Worm (Caenorhabditis elegans): ENCODE data around the gene fbxb-3.

Gene fbxb-3

DNA sequence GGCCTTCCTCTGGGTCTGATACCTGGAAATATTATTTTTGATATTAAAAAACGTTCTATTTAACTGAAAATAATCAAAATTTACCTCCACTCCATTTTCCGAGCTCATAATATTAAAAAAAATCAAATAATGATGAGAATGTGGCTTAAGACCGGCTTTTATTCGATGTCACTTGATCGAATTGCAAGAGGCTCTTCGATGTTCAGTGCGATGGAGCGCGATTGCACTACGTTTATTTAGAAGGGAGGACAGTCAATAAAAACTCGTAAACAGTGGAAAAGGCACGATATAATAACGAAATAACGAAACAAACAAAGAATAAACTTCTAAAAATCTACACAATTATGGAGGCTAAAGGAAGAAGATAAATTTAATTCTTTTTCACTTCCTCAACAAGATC, 16.0 kb downstream of the fbxb-3 start, which contains the start of gene tag-30 (continued):
- 0 out of 2 replicates have a peak, but pooled peaks have one; percentile 45 for TF ChIP-seq Y53G8AR.9 (GFP tag; conservative IDR thresholded peaks at IDR 0.05)
- TF ChIP-seq ZK185.1 (tag; optimal IDR thresholded peaks at IDR 0.05; ENCODE audit: poor library complexity, severe bottlenecking): no peak
- no peak for TF ChIP-seq F52B5.7 (tag; optimal IDR thresholded peaks at IDR 0.05)
- TF ChIP-seq zfh-2 (GFP tag; conservative IDR thresholded peaks at IDR 0.05): no peak
- TF ChIP-seq pbrm-1 (GFP tag; IDR thresholded peaks at IDR 0.05): 0 out of 2 replicates have a peak, but pooled peaks have one; percentile 6
- TF ChIP-seq attf-3 (GFP tag; conservative IDR thresholded peaks at IDR 0.05): no peak
- TF ChIP-seq Y79H2A.3 (GFP tag; conservative IDR thresholded peaks at IDR 0.05): no peak
- no peak for TF ChIP-seq rec-8 (tag; optimal IDR thresholded peaks at IDR 0.05)
- no peak for TF ChIP-seq madf-8 (GFP tag; conservative IDR thresholded peaks at IDR 0.05)
- no peak for TF ChIP-seq B0019.2 (GFP tag; conservative IDR thresholded peaks at IDR 0.05)
- TF ChIP-seq lin-54 (GFP tag; optimal IDR thresholded peaks at IDR 0.05): no peak
- no peak for TF ChIP-seq somi-1 (GFP tag; optimal IDR thresholded peaks at IDR 0.05)
- peak; percentile 58 for TF ChIP-seq attf-5 (GFP tag; optimal IDR thresholded peaks at IDR 0.05)
- peak; percentile 16 for TF ChIP-seq tbp1 (GFP tag; optimal IDR thresholded peaks at IDR 0.05)
- TF ChIP-seq nhr-179 (tag; optimal IDR thresholded peaks at IDR 0.05): no peak
- no peak for TF ChIP-seq mel-28 (tag; optimal IDR thresholded peaks at IDR 0.05; ENCODE audit: borderline replicate concordance)
- TF ChIP-seq ceh-58 (GFP tag; IDR thresholded peaks at IDR 0.05): no peak
- no peak for TF ChIP-seq bed-1 (GFP tag; IDR thresholded peaks at IDR 0.05)
- no peak for TF ChIP-seq atf-7 (tag; optimal IDR thresholded peaks at IDR 0.05)
- no peak for TF ChIP-seq snpc-1.1 (tag; optimal IDR thresholded peaks at IDR 0.05; ENCODE audit: insufficient read depth)
- TF ChIP-seq sdz-38 (tag; optimal IDR thresholded peaks at IDR 0.05): no peak
- TF ChIP-seq F37B4.10 (GFP tag; IDR thresholded peaks at IDR 0.05): no peak
- no peak for TF ChIP-seq xnd-1 (tag; optimal IDR thresholded peaks at IDR 0.05)
- no peak for TF ChIP-seq madf-3 (GFP tag; IDR thresholded peaks at IDR 0.05)
- TF ChIP-seq dpff-1 (tag; optimal IDR thresholded peaks at IDR 0.05): no peak
- no peak for TF ChIP-seq B0261.1 (tag; optimal IDR thresholded peaks at IDR 0.05)
- no peak for TF ChIP-seq ama-1 (optimal IDR thresholded peaks at IDR 0.05)
- TF ChIP-seq ama-1 (GFP tag; optimal IDR thresholded peaks at IDR 0.05): peak in 1 of 2 experiments; percentile 58
- TF ChIP-seq bed-2 (GFP tag; IDR thresholded peaks at IDR 0.05): no peak
- no peak for TF ChIP-seq lin-40 (tag; optimal IDR thresholded peaks at IDR 0.05)
- TF ChIP-seq snpc-3.4 (tag; optimal IDR thresholded peaks at IDR 0.05): peak; percentile 28
- peak; percentile 16 for TF ChIP-seq hrde-1 (tag; optimal IDR thresholded peaks at IDR 0.05; ENCODE audit: borderline replicate concordance)
- TF ChIP-seq ztf-3 (GFP tag; optimal IDR thresholded peaks at IDR 0.05): no peak
- peak; percentile 37 for TF ChIP-seq nhr-80 (tag; optimal IDR thresholded peaks at IDR 0.05)
- no peak for TF ChIP-seq ceh-91 (GFP tag; IDR thresholded peaks at IDR 0.05)
- TF ChIP-seq lsl-1 (GFP tag; optimal IDR thresholded peaks at IDR 0.05): peak; percentile 1
- no peak for TF ChIP-seq Y67H2A.10 (GFP tag; conservative IDR thresholded peaks at IDR 0.05)
- TF ChIP-seq fkh-3 (tag; optimal IDR thresholded peaks at IDR 0.05): no peak
- TF ChIP-seq nhr-90 (tag; optimal IDR thresholded peaks at IDR 0.05): no peak
- TF ChIP-seq ceh-27 (GFP tag; optimal IDR thresholded peaks at IDR 0.05): peak; percentile 45
- no peak for TF ChIP-seq nhr-27 (tag; optimal IDR thresholded peaks at IDR 0.05)
- no peak for TF ChIP-seq lsy-27 (tag; optimal IDR thresholded peaks at IDR 0.05; ENCODE audit: borderline replicate concordance, insufficient read depth)
- no peak for TF ChIP-seq dpl-1 (GFP tag; optimal IDR thresholded peaks at IDR 0.05)
- no peak for TF ChIP-seq repo-1 (tag; optimal IDR thresholded peaks at IDR 0.05)
- TF ChIP-seq B0336.3 (GFP tag; IDR thresholded peaks at IDR 0.05): peak; percentile 30; the same call in 1 of the 2 replicates
- no peak for TF ChIP-seq ceh-79 (tag; optimal IDR thresholded peaks at IDR 0.05)
- TF ChIP-seq nfyb-1 (GFP tag; IDR thresholded peaks at IDR 0.05): no peak
- TF ChIP-seq lag-1 (GFP tag; IDR thresholded peaks at IDR 0.05): no peak
- no peak for TF ChIP-seq F55B11.4 (tag; optimal IDR thresholded peaks at IDR 0.05; ENCODE audit: borderline replicate concordance, insufficient read depth)
